Fruit fly (Drosophila melanogaster): ENCODE results near the gene CG9692.

DNA sequence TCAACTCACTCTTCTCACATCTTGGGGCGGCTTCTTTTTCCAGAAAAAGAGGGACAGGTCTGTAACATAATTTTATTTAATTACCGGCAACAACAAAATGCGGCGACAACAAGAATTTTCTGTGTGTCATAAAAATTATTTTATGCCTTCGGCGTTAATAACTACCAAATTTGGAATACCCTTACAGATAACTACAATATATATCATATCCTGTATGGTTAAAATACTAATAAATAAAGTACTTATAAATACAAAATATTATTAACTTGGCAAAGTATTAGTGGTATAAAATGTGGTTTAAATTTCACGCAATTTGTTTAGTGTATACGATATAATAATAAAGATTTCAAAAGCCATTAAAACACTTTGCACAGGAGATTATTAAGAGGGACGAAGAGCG, 46.0 kb downstream of the CG9692 start:
- TF ChIP-seq dsf (GFP tag; optimal IDR thresholded peaks at IDR 0.05; ENCODE audit: borderline replicate concordance) (no peak), Vsx2 (GFP tag; optimal IDR thresholded peaks at IDR 0.05; ENCODE audit: partially characterized antibody) (no peak), fru (GFP tag; optimal IDR thresholded peaks at IDR 0.05) (no peak), CG9705 (GFP tag; optimal IDR thresholded peaks at IDR 0.05) (no peak), Jra (GFP tag; optimal IDR thresholded peaks at IDR 0.05) (no peak)

Data from whole organism, wandering third instar larva.